Worm (Caenorhabditis elegans): ENCODE results near the gene cnc-3.

ce11 chrV:1471977-1472376, 24.2 kb downstream of the cnc-3 start:
- no peak for TF ChIP-seq ceh-16 (tag; optimal IDR thresholded peaks at IDR 0.05)
- no peak for TF ChIP-seq zag-1 (tag; optimal IDR thresholded peaks at IDR 0.05)
- TF ChIP-seq egl-27 (tag; optimal IDR thresholded peaks at IDR 0.05) = no peak
